Fruit fly (Drosophila melanogaster): ENCODE measurements around the gene pros.

DNA sequence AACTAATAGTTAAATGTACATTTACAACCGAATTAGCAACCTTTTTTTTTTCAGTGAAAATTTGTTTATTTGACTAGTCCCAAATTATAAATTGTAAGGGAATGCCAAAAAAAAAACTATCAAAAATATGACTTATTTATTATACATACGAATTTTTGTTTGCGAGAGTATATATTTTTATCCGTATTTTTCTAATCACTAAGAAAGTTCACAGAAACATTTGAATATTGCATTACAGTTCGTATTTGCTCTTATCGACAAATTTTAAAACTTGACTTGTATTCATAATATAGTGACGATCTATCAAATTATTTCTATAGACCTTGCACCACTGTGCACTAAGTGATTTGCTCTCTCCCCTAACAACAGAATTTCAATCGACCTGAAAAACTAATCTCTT lies 23.0 kb downstream of the pros start:
- TF ChIP-seq CG4496 (GFP tag; IDR thresholded peaks at IDR 0.05) (no peak), CG13204 (GFP tag; optimal IDR thresholded peaks at IDR 0.05) (no peak), gl (tag; optimal IDR thresholded peaks at IDR 0.05) (no peak), CG17806 (tag; optimal IDR thresholded peaks at IDR 0.05) (no peak), Ets98B (GFP tag; IDR thresholded peaks at IDR 0.05) (no peak), CG9948 (tag; optimal IDR thresholded peaks at IDR 0.05) (no peak), Pif1B (GFP tag; optimal IDR thresholded peaks at IDR 0.05) (no peak), CG15710 (tag; optimal IDR thresholded peaks at IDR 0.05) (no peak), EcR (GFP tag; optimal IDR thresholded peaks at IDR 0.05) (no peak), Pif1A (GFP tag; optimal IDR thresholded peaks at IDR 0.05) (no peak), CG32121 (GFP tag; IDR thresholded peaks at IDR 0.05) (no peak), CG8159 (tag; optimal IDR thresholded peaks at IDR 0.05) (no peak), CG34367 (tag; optimal IDR thresholded peaks at IDR 0.05) (no peak), fd96Ca (GFP tag; IDR thresholded peaks at IDR 0.05) (no peak)
